Worm (Caenorhabditis elegans) whole organism, young adult: ENCODE data around the gene vha-13.

Experiments used
- F10E7.11 ChIP-seq: sonication (generic microtip); optimal IDR thresholded peaks from 2 replicates; lab custom pipeline; 2017; ENCODE audit warnings: mild to moderate bottlenecking, missing genetic modification characterization, moderate library complexity, missing compliant biosample characterization
- K12H6.12 ChIP-seq: fragments of 200-800 bp; sonication (Bioruptor generic); optimal IDR thresholded peaks from 2 replicates; lab custom pipeline; 2018; ENCODE audit warnings: mild to moderate bottlenecking, missing genetic modification characterization, missing compliant biosample characterization
- Y67H2A.10 ChIP-seq: fragments of 200-800 bp; sonication (Bioruptor generic); conservative IDR thresholded peaks from 2 replicates; pipeline ENCODE4 v1.3.6; 2022; ENCODE audit warnings: missing genetic modification reagents, missing genetic modification characterization, missing compliant biosample characterization
- ZK185.1 ChIP-seq: sonication (generic microtip); optimal IDR thresholded peaks from 2 replicates; lab custom pipeline; 2016; ENCODE audit warnings: mild to moderate bottlenecking, missing genetic modification characterization, missing compliant biosample characterization; ENCODE audit not compliant: poor library complexity, severe bottlenecking
- ama-1 ChIP-seq, 3 experiments: fragments of 150-350 bp in 1 of 3; sonication (generic microtip) in 2 of 3; optimal IDR thresholded peaks; 2 replicates each; lab custom pipeline; 2014 to 2018; ENCODE audit warnings: missing biosample characterization in 2 of 3, missing genetic modification characterization in 2 of 3, missing genetic modification reagents in 2 of 3
- let-526 ChIP-seq: fragments of 200-800 bp; sonication (Bioruptor generic); IDR thresholded peaks from 2 replicates; pipeline ENCODE4 v1.3.6; 2022; ENCODE audit warnings: missing genetic modification reagents, missing genetic modification characterization, missing compliant biosample characterization
- madf-3 ChIP-seq: fragments of 200-800 bp; sonication (Bioruptor generic); IDR thresholded peaks from 2 replicates; pipeline ENCODE4 v1.3.6; 2022; ENCODE audit warnings: missing genetic modification reagents, missing genetic modification characterization, missing compliant biosample characterization
- madf-6 ChIP-seq: fragments of 200-800 bp; sonication (Bioruptor generic); IDR thresholded peaks from 2 replicates; pipeline ENCODE4 v1.3.6; 2022; ENCODE audit warnings: missing genetic modification reagents, missing genetic modification characterization, missing compliant biosample characterization
- mxl-1 ChIP-seq: sonication (generic microtip); optimal IDR thresholded peaks from 2 replicates; lab custom pipeline; 2016; ENCODE audit warnings: missing genetic modification characterization, missing compliant biosample characterization
- nhr-27 ChIP-seq: fragments of 200-800 bp; sonication (Bioruptor generic); optimal IDR thresholded peaks from 2 replicates; lab custom pipeline; 2018; ENCODE audit warnings: mild to moderate bottlenecking, missing genetic modification characterization, moderate library complexity, missing compliant biosample characterization
- pha-4 ChIP-seq: fragments of 150-350 bp; sonication (generic microtip); optimal IDR thresholded peaks from 2 replicates; lab custom pipeline; 2014; ENCODE audit warnings: missing biosample characterization, missing genetic modification reagents, missing genetic modification characterization
- snpc-1.3 ChIP-seq: sonication (generic microtip); optimal IDR thresholded peaks from 2 replicates; lab custom pipeline; 2017; ENCODE audit warnings: missing genetic modification characterization, mild to moderate bottlenecking, missing compliant biosample characterization, antibody characterized with exemption, moderate library complexity, missing genotype, missing genetic modification reagents; ENCODE audit not compliant: insufficient read depth
- snpc-4 ChIP-seq, 5 experiments: fragments of 150-350 bp in 1 of 5; sonication (generic microtip) in 4 of 5; optimal IDR thresholded peaks; 2 replicates each; lab custom pipeline; 2014 to 2018; ENCODE audit warnings: missing genetic modification characterization in 5 of 5, missing biosample characterization in 3 of 5, antibody characterized with exemption in 2 of 5, mild to moderate bottlenecking in 2 of 5, missing compliant biosample characterization in 2 of 5, missing genotype in 2 of 5, moderate library complexity in 2 of 5, missing genetic modification reagents in 1 of 5

DNA sequence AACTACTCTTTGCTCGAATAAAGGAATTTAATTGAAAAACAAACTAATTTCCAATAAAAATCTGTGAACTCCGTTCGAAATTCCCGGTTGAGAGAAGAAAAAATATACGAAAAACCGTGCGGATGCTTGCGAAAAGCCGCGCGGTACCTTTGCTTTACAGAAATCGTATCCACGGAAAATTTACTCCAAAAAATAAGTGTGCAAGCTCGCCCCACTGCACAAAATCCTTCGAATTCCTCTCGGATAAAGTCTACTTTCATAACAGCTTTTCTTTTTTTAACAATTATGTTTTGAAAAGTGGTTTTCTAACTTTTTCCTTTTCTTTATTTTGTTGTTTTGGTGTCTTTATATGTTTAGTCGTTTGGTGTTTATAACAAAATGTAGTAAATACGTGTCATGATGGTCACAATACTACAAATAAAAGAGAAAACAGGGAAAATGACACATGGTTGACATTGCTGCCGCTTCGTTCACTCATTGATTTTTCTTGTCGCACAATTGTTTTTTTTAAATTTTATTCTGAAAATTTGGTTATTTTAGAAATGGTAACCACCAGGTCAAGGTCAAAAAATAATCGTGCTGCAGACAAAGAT is 4.2 kb upstream of the vha-13 start, which contains the start of gene cept-2:
- TF ChIP-seq madf-3 (GFP tag; lab: Robert Waterston, UW), result 0 out of 2 replicates have a peak, but pooled peaks have one; percentile 45
- TF ChIP-seq ama-1 (optimal IDR thresholded peaks at IDR 0.05; lab: Kevin White, UChicago), result no peak
- TF ChIP-seq ama-1 (GFP tag; optimal IDR thresholded peaks at IDR 0.05; lab: Kevin White, UChicago), result no peak
- TF ChIP-seq ZK185.1, result peak; percentile 95
- peak; percentile 64 for TF ChIP-seq madf-6 (GFP tag; lab: Robert Waterston, UW)
- TF ChIP-seq Y67H2A.10 (GFP tag; lab: Robert Waterston, UW), result no peak
- TF ChIP-seq F10E7.11, result no peak
- peak; percentile 88 for TF ChIP-seq K12H6.12
- no peak for TF ChIP-seq mxl-1 (tag; lab: Kevin White, UChicago)
- TF ChIP-seq nhr-27 (tag; lab: Kevin White, UChicago), result no peak
- TF ChIP-seq snpc-1.3 (tag; lab: Kevin White, UChicago), result peak; percentile 66
- 0 out of 2 replicates have a peak, but pooled peaks have one; percentile 20 for TF ChIP-seq let-526 (GFP tag; lab: Robert Waterston, UW)
- TF ChIP-seq snpc-4 (GFP tag; optimal IDR thresholded peaks at IDR 0.05; lab: Kevin White, UChicago), result no peak
- peak in 2 of 4 experiments; percentile 57 to 70 for TF ChIP-seq snpc-4 (tag; optimal IDR thresholded peaks at IDR 0.05; lab: Kevin White, UChicago)
- peak; percentile 45 for TF ChIP-seq pha-4 (tag; lab: Kevin White, UChicago)
